Fruit fly (Drosophila melanogaster): ENCODE measurements around the gene Npl4.

The Npl4 gene

dm6 chr3R:25646882-25647518 lies 22.5 kb upstream of the Npl4 start (continued):
- peak; percentile 90 for TF ChIP-seq org-1 (GFP tag; optimal IDR thresholded peaks at IDR 0.05)
- TF ChIP-seq CG30020 (tag; optimal IDR thresholded peaks at IDR 0.05) = peak; percentile 82
- TF ChIP-seq CG8765 (GFP tag; IDR thresholded peaks at IDR 0.05) = peak; percentile 83
- TF ChIP-seq Mrtf (GFP tag; IDR thresholded peaks at IDR 0.05) = peak; percentile 86
- TF ChIP-seq YL-1 (GFP tag; optimal IDR thresholded peaks at IDR 0.05) = peak; percentile 51
- TF ChIP-seq peb (GFP tag; IDR thresholded peaks at IDR 0.05) = peak; percentile 76
- peak; percentile 96 for TF ChIP-seq sug (tag; optimal IDR thresholded peaks at IDR 0.05)
- TF ChIP-seq CG12236 (GFP tag; optimal IDR thresholded peaks at IDR 0.05) = peak; percentile 92
- TF ChIP-seq hkb (optimal IDR thresholded peaks at IDR 0.05) = peak; percentile 71
- peak; percentile 84 for TF ChIP-seq hkb (GFP tag; IDR thresholded peaks at IDR 0.05)
- TF ChIP-seq gro (GFP tag; optimal IDR thresholded peaks at IDR 0.05) = peak; percentile 94
- peak; percentile 94 for TF ChIP-seq dysf (GFP tag; IDR thresholded peaks at IDR 0.05)
- peak; percentile 48 for TF ChIP-seq gfzf (GFP tag; optimal IDR thresholded peaks at IDR 0.05)
- peak; percentile 93 for TF ChIP-seq CG1792 (GFP tag; optimal IDR thresholded peaks at IDR 0.05)
- TF ChIP-seq Ptx1 (GFP tag; IDR thresholded peaks at IDR 0.05) = peak; percentile 93
- peak; percentile 79 for TF ChIP-seq Gsc (GFP tag; IDR thresholded peaks at IDR 0.05)
- peak; percentile 95 for TF ChIP-seq her (GFP tag; optimal IDR thresholded peaks at IDR 0.05)
- peak; percentile 92 for TF ChIP-seq Mad (GFP tag; optimal IDR thresholded peaks at IDR 0.05)
- peak; percentile 90 for TF ChIP-seq CG15601 (tag; optimal IDR thresholded peaks at IDR 0.05)

- TF ChIP-seq CG2116 (GFP tag; optimal IDR thresholded peaks at IDR 0.05) = no peak
- no peak for TF ChIP-seq CG14050 (GFP tag; IDR thresholded peaks at IDR 0.05)
- TF ChIP-seq CG31224 (GFP tag; IDR thresholded peaks at IDR 0.05) = no peak
- no peak for TF ChIP-seq Elba2 (GFP tag; optimal IDR thresholded peaks at IDR 0.05)
- TF ChIP-seq Opbp (GFP tag; IDR thresholded peaks at IDR 0.05; ENCODE audit: partially characterized antibody) = no peak
- TF ChIP-seq ci (GFP tag; IDR thresholded peaks at IDR 0.05) = no peak
- TF ChIP-seq CG12659 (GFP tag; optimal IDR thresholded peaks at IDR 0.05) = no peak
- no peak for TF ChIP-seq PHDP (tag; optimal IDR thresholded peaks at IDR 0.05)
- no peak for TF ChIP-seq Lpt (GFP tag; optimal IDR thresholded peaks at IDR 0.05)
- no peak for TF ChIP-seq CG4707 (GFP tag; optimal IDR thresholded peaks at IDR 0.05)
- no peak for TF ChIP-seq CG42726 (GFP tag; IDR thresholded peaks at IDR 0.05; ENCODE audit: partially characterized antibody)
- no peak for TF ChIP-seq CG7556 (GFP tag; optimal IDR thresholded peaks at IDR 0.05)
- TF ChIP-seq Dfd (GFP tag; optimal IDR thresholded peaks at IDR 0.05) = no peak
- TF ChIP-seq CG11696 (GFP tag; IDR thresholded peaks at IDR 0.05) = no peak
Measured at dm6 chr3R:25644172-25644571, 19.7 kb upstream of the Npl4 start.

dm6 chr3R:25640463-25640862 lies 16.0 kb upstream of the Npl4 start:
- TF ChIP-seq onecut (GFP tag; IDR thresholded peaks at IDR 0.05) = 0 out of 2 replicates have a peak, but pooled peaks have one; percentile 18
- TF ChIP-seq CG12659 (GFP tag; optimal IDR thresholded peaks at IDR 0.05) = peak; percentile 17
- TF ChIP-seq Sox102F (GFP tag; optimal IDR thresholded peaks at IDR 0.05) = peak; percentile 60
- TF ChIP-seq Side (GFP tag; optimal IDR thresholded peaks at IDR 0.05) = no peak
- peak; percentile 52; the same call in 1 of the 2 replicates for TF ChIP-seq Awh (GFP tag; IDR thresholded peaks at IDR 0.05)
- no peak for TF ChIP-seq ro (GFP tag; IDR thresholded peaks at IDR 0.05)
- TF ChIP-seq Antp (GFP tag; optimal IDR thresholded peaks at IDR 0.05) = no peak
- TF ChIP-seq HmgZ (tag; optimal IDR thresholded peaks at IDR 0.05) = no peak
- no peak for TF ChIP-seq CG7963 (GFP tag; IDR thresholded peaks at IDR 0.05; ENCODE audit: partially characterized antibody)
- TF ChIP-seq Chrac-16 (GFP tag; optimal IDR thresholded peaks at IDR 0.05) = peak; percentile 41
- TF ChIP-seq pum (GFP tag; optimal IDR thresholded peaks at IDR 0.05) = peak; percentile 43
- no peak for TF ChIP-seq CG2129 (GFP tag; IDR thresholded peaks at IDR 0.05; ENCODE audit: partially characterized antibody)
- TF ChIP-seq CG4617 (GFP tag; optimal IDR thresholded peaks at IDR 0.05; ENCODE audit: borderline replicate concordance) = no peak
- no peak for TF ChIP-seq fd64A (GFP tag; optimal IDR thresholded peaks at IDR 0.05)
- 0 out of 3 replicates have a peak, but pooled peaks have one; percentile 35 for TF ChIP-seq H15 (GFP tag; IDR thresholded peaks at IDR 0.05)
- 0 out of 3 replicates have a peak, but pooled peaks have one; percentile 33 for TF ChIP-seq croc (GFP tag; conservative IDR thresholded peaks at IDR 0.05)
- TF ChIP-seq CG12942 (GFP tag; optimal IDR thresholded peaks at IDR 0.05) = no peak
- TF ChIP-seq ken (GFP tag; IDR thresholded peaks at IDR 0.05) = peak; percentile 70; the same call in 2 of the 3 replicates
- TF ChIP-seq sug (tag; optimal IDR thresholded peaks at IDR 0.05) = no peak
